Worm (Caenorhabditis elegans): ENCODE measurements around the gene pigm-1.

pigm-1 gene

ce11 chrII:11349892-11350291, 1.6 kb downstream of the pigm-1 start, which contains the start of gene dph-5:
TSS of gene dph-5 (plus strand) at chrII:11350192.
- TF ChIP-seq efl-1 (optimal IDR thresholded peaks at IDR 0.05) (no peak), efl-1 (GFP tag; optimal IDR thresholded peaks at IDR 0.05 in 1 of 2) (no peak), unc-130 (tag; optimal IDR thresholded peaks at IDR 0.05) (no peak), elt-2 (tag; optimal IDR thresholded peaks at IDR 0.05) (no peak), unc-86 (tag; optimal IDR thresholded peaks at IDR 0.05) (no peak), nhr-237 (tag; optimal IDR thresholded peaks at IDR 0.05) (no peak), jun-1 (tag; optimal IDR thresholded peaks at IDR 0.05) (no peak), ets-5 (GFP tag; IDR thresholded peaks at IDR 0.05) (no peak), C34B4.2 (tag; optimal IDR thresholded peaks at IDR 0.05) (no peak), nhr-20 (tag; optimal IDR thresholded peaks at IDR 0.05) (no peak), C16A3.4 (tag; optimal IDR thresholded peaks at IDR 0.05) (no peak)

- TF ChIP-seq ceh-63 (GFP tag; optimal IDR thresholded peaks at IDR 0.05) = no peak
- no peak for TF ChIP-seq ama-1 (optimal IDR thresholded peaks at IDR 0.05)
- no peak for TF ChIP-seq elt-3 (tag; optimal IDR thresholded peaks at IDR 0.05)
- TF ChIP-seq fkh-8 (tag; optimal IDR thresholded peaks at IDR 0.05) = no peak
- TF ChIP-seq egl-27 (tag; optimal IDR thresholded peaks at IDR 0.05) = no peak
- no peak for TF ChIP-seq sox-4 (tag; optimal IDR thresholded peaks at IDR 0.05)
- TF ChIP-seq ets-5 (GFP tag; IDR thresholded peaks at IDR 0.05) = no peak
- TF ChIP-seq unc-98 (GFP tag; IDR thresholded peaks at IDR 0.05) = no peak
- TF ChIP-seq mef-2 (tag; optimal IDR thresholded peaks at IDR 0.05) = no peak
- no peak for TF ChIP-seq Y116A8C.19 (tag; optimal IDR thresholded peaks at IDR 0.05; ENCODE audit: borderline replicate concordance)
- TF ChIP-seq rnt-1 (tag; optimal IDR thresholded peaks at IDR 0.05) = no peak
- TF ChIP-seq swsn-7 (tag; optimal IDR thresholded peaks at IDR 0.05) = no peak
Measured at ce11 chrII:11351599-11351998, 3.4 kb downstream of the pigm-1 start, which contains the start of gene clh-2. TSS of gene clh-2 (plus strand) at chrII:11351899.

ce11 chrII:11353471-11353870, 5.2 kb downstream of the pigm-1 start:
- peak; percentile 62 for TF ChIP-seq tbx-2 (tag; optimal IDR thresholded peaks at IDR 0.05)
- peak; percentile 70 for TF ChIP-seq lin-14 (GFP tag; optimal IDR thresholded peaks at IDR 0.05)
- peak; percentile 14 for TF ChIP-seq nhr-71 (tag; optimal IDR thresholded peaks at IDR 0.05)
- no peak for TF ChIP-seq ets-5 (GFP tag; IDR thresholded peaks at IDR 0.05)
- TF ChIP-seq nhr-47 (tag; optimal IDR thresholded peaks at IDR 0.05) = peak; percentile 6

- TF ChIP-seq fkh-10 (GFP tag; optimal IDR thresholded peaks at IDR 0.05) (peak; percentile 96), lin-14 (GFP tag; optimal IDR thresholded peaks at IDR 0.05) (peak; percentile 40), nhr-76 (tag; optimal IDR thresholded peaks at IDR 0.05) (no peak), lin-35 (GFP tag; optimal IDR thresholded peaks at IDR 0.05) (no peak), unc-98 (GFP tag; IDR thresholded peaks at IDR 0.05) (no peak)
Measured at ce11 chrII:11361751-11362150, 13.5 kb downstream of the pigm-1 start.

ce11 chrII:11371981-11372380, 23.7 kb downstream of the pigm-1 start, which contains the start of gene C33B4.2:
TSS of gene C33B4.2 (minus strand) at chrII:11372145.
- TF ChIP-seq blmp-1 (tag; optimal IDR thresholded peaks at IDR 0.05) = peak; percentile 6
- TF ChIP-seq C34B4.2 (tag; optimal IDR thresholded peaks at IDR 0.05) = no peak

- TF ChIP-seq ceh-63 (GFP tag; optimal IDR thresholded peaks at IDR 0.05) = no peak
- no peak for TF ChIP-seq unc-130 (tag; optimal IDR thresholded peaks at IDR 0.05)
- TF ChIP-seq nhr-11 (tag; optimal IDR thresholded peaks at IDR 0.05) = peak; percentile 63
- no peak for TF ChIP-seq ets-5 (GFP tag; IDR thresholded peaks at IDR 0.05)
- TF ChIP-seq alr-1 (tag; optimal IDR thresholded peaks at IDR 0.05; ENCODE audit: borderline replicate concordance) = no peak
- TF ChIP-seq lin-35 (GFP tag; optimal IDR thresholded peaks at IDR 0.05) = no peak
- TF ChIP-seq snu-23 (GFP tag; optimal IDR thresholded peaks at IDR 0.05) = no peak
- peak; percentile 57 for TF ChIP-seq dsc-1 (tag; optimal IDR thresholded peaks at IDR 0.05)
- no peak for TF ChIP-seq skn-1 (tag; optimal IDR thresholded peaks at IDR 0.05)
- TF ChIP-seq rnt-1 (tag; optimal IDR thresholded peaks at IDR 0.05) = no peak
- TF ChIP-seq nhr-47 (tag; optimal IDR thresholded peaks at IDR 0.05) = peak; percentile 13
- TF ChIP-seq ztf-4 (tag; optimal IDR thresholded peaks at IDR 0.05) = no peak
- TF ChIP-seq ceh-88 (GFP tag; IDR thresholded peaks at IDR 0.05) = no peak
- TF ChIP-seq mab-9 (GFP tag; IDR thresholded peaks at IDR 0.05) = no peak
- TF ChIP-seq lsy-2 (tag; optimal IDR thresholded peaks at IDR 0.05) = no peak
- TF ChIP-seq pax-3 (tag; optimal IDR thresholded peaks at IDR 0.05) = peak; percentile 4
- no peak for TF ChIP-seq Y116A8C.19 (tag; optimal IDR thresholded peaks at IDR 0.05; ENCODE audit: borderline replicate concordance)
- no peak for TF ChIP-seq isw-1 (GFP tag; IDR thresholded peaks at IDR 0.05)
- TF ChIP-seq mef-2 (tag; optimal IDR thresholded peaks at IDR 0.05) = no peak
- TF ChIP-seq lin-15B (tag; optimal IDR thresholded peaks at IDR 0.05) = no peak
- no peak for TF ChIP-seq ces-1 (GFP tag; optimal IDR thresholded peaks at IDR 0.05)
- no peak for TF ChIP-seq sptf-1 (tag; optimal IDR thresholded peaks at IDR 0.05)
- no peak for TF ChIP-seq swsn-7 (tag; optimal IDR thresholded peaks at IDR 0.05)
Measured at ce11 chrII:11376026-11376425, 27.8 kb downstream of the pigm-1 start.
